Fruit fly (Drosophila melanogaster): ENCODE data around the gene Ugt303B1.

The Ugt303B1 gene

DNA sequence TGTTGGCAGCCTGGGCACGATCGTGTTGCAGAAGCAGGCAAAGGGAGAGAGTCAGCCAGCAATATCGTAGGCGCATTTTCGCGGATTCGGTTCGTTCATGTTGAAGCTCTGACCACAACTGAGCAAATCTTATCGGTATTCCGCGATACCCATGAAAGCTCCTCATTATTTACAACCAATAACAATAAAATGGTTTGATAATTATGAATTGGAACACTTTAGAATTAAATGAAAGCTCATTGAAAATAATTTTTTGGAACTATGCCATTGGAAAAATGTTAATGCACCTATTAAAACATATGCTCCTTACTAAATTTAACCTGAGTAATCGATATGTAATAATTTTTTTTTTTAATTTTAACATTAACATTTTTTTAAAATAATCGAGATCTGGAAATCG, at the start of gene Ugt303B1:
Ugt303B1 (minus strand) TSS at position 101 of the 400 bp plus-strand sequence.
- TF ChIP-seq h (optimal IDR thresholded peaks at IDR 0.05) (no peak), Sin3A (optimal IDR thresholded peaks at IDR 0.05) (no peak), insv (optimal IDR thresholded peaks at IDR 0.05) (no peak), Myc (optimal IDR thresholded peaks at IDR 0.05) (no peak), psq (optimal IDR thresholded peaks at IDR 0.05) (no peak)

DNA sequence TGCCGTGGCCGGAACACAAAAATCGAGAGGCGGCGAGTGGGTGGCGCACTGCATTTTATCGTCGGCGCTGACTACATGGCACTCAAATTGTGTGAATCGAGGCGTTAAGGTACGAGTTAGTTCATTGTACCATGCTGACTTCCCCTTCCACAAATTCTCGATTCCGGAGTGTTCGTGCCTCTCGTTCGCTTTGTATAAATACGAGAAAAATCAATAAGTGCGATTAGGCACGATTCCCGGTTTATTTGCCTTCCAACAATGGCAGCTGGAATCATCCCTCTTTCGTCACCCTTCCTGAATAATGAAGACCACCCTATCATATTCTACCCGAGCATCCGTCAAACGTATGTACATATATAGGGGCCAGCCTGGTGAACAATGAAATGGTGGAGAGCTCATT, 40.1 kb upstream of the Ugt303B1 start:
- no peak for TF ChIP-seq psq (optimal IDR thresholded peaks at IDR 0.05)
- TF ChIP-seq h (optimal IDR thresholded peaks at IDR 0.05): no peak
- TF ChIP-seq Sin3A (optimal IDR thresholded peaks at IDR 0.05): no peak
- TF ChIP-seq Myc (optimal IDR thresholded peaks at IDR 0.05): no peak
- TF ChIP-seq ttk (optimal IDR thresholded peaks at IDR 0.05): no peak
- TF ChIP-seq insv (optimal IDR thresholded peaks at IDR 0.05): no peak

- TF ChIP-seq Myc (optimal IDR thresholded peaks at IDR 0.05): no peak
- TF ChIP-seq h (optimal IDR thresholded peaks at IDR 0.05): no peak
- no peak for TF ChIP-seq insv (optimal IDR thresholded peaks at IDR 0.05)
- no peak for TF ChIP-seq Sin3A (optimal IDR thresholded peaks at IDR 0.05)
- TF ChIP-seq psq (optimal IDR thresholded peaks at IDR 0.05): no peak
- TF ChIP-seq ttk (optimal IDR thresholded peaks at IDR 0.05): no peak
These were observed 32.7 kb upstream of the Ugt303B1 start for dm6 chr3R:23569195-23569594.

dm6 chr3R:23557244-23557643, 20.7 kb upstream of the Ugt303B1 start, which contains the start of gene beat-IV:
Gene beat-IV (plus strand): TSS chr3R:23557412.
- TF ChIP-seq h (optimal IDR thresholded peaks at IDR 0.05) (no peak), Sin3A (optimal IDR thresholded peaks at IDR 0.05) (no peak), insv (optimal IDR thresholded peaks at IDR 0.05) (no peak), ttk (optimal IDR thresholded peaks at IDR 0.05) (no peak), Myc (optimal IDR thresholded peaks at IDR 0.05) (no peak), psq (optimal IDR thresholded peaks at IDR 0.05) (no peak)

dm6 chr3R:23556843-23557242, 20.3 kb upstream of the Ugt303B1 start, which contains the start of gene CG10164:
Gene CG10164 (minus strand): TSS chr3R:23556943.
- TF ChIP-seq h (optimal IDR thresholded peaks at IDR 0.05): no peak
- no peak for TF ChIP-seq psq (optimal IDR thresholded peaks at IDR 0.05)
- TF ChIP-seq ttk (optimal IDR thresholded peaks at IDR 0.05): no peak

dm6 chr3R:23538719-23539145, 2.2 kb upstream of the Ugt303B1 start, which contains the start of gene Ugt303B2:
Gene Ugt303B2 (minus strand): TSS chr3R:23538908.
- TF ChIP-seq ttk (optimal IDR thresholded peaks at IDR 0.05) (no peak), psq (optimal IDR thresholded peaks at IDR 0.05) (no peak), h (optimal IDR thresholded peaks at IDR 0.05) (no peak), Myc (optimal IDR thresholded peaks at IDR 0.05) (no peak), Sin3A (optimal IDR thresholded peaks at IDR 0.05) (no peak), insv (optimal IDR thresholded peaks at IDR 0.05) (no peak)

- TF ChIP-seq psq (optimal IDR thresholded peaks at IDR 0.05) (no peak), ttk (optimal IDR thresholded peaks at IDR 0.05) (no peak), Myc (optimal IDR thresholded peaks at IDR 0.05) (no peak), Sin3A (optimal IDR thresholded peaks at IDR 0.05) (no peak), h (optimal IDR thresholded peaks at IDR 0.05) (no peak), insv (optimal IDR thresholded peaks at IDR 0.05) (no peak)
These were observed 1.9 kb downstream of the Ugt303B1 start, which contains the start of gene Ugt303B3 for dm6 chr3R:23534609-23535008. Gene Ugt303B3 (minus strand): TSS chr3R:23534767.

DNA sequence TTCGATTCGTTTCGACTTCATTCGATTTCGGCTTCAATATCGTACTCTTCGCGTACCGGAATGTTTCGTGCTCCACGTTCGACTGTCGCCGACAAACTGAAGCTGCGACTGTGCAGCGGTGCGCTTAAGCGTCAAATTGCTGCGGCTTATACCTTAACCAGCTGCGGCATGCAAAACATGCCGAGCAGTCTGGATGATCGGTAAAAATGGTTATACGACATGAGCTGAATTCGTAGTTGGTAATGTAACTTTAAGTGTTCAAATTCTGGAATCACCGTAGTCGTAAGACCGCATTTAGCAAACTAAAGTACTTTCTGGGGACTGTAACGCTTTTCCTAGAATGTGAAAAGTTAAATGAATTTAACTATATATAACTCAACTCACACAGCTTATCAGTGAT, 5.6 kb downstream of the Ugt303B1 start, which contains the start of gene CG10175:
CG10175 (minus strand) TSS at position 101 of the 400 bp plus-strand sequence.
- no peak for TF ChIP-seq Sin3A (optimal IDR thresholded peaks at IDR 0.05)
- TF ChIP-seq ttk (optimal IDR thresholded peaks at IDR 0.05): no peak
- no peak for TF ChIP-seq h (optimal IDR thresholded peaks at IDR 0.05)
- no peak for TF ChIP-seq insv (optimal IDR thresholded peaks at IDR 0.05)
- no peak for TF ChIP-seq psq (optimal IDR thresholded peaks at IDR 0.05)
- TF ChIP-seq Myc (optimal IDR thresholded peaks at IDR 0.05): no peak

dm6 chr3R:23527396-23527795, 9.1 kb downstream of the Ugt303B1 start:
- TF ChIP-seq Sin3A (optimal IDR thresholded peaks at IDR 0.05) (no peak), h (optimal IDR thresholded peaks at IDR 0.05) (no peak), ttk (optimal IDR thresholded peaks at IDR 0.05) (no peak), insv (optimal IDR thresholded peaks at IDR 0.05) (no peak), psq (optimal IDR thresholded peaks at IDR 0.05) (no peak), Myc (optimal IDR thresholded peaks at IDR 0.05) (no peak)

DNA sequence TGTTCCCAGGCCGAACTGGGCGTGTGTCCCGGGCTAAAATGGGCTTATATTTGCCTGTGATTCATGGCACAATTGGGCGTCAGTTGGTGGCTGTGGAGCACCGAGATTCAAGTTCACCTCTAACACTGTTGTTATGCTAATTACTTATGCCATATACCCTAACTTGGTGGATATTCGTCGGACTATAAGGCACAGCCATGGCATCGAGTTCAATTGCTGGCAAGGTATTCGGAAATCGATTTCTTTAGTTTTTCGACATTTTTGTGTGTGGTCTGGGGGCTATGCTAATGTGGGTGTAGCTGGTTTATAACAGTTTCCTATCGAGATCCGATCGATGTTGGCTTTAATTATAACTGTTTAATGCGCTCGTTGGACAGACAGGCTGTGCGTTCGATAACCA, 10.4 kb downstream of the Ugt303B1 start:
- TF ChIP-seq Sin3A (optimal IDR thresholded peaks at IDR 0.05) (no peak), insv (optimal IDR thresholded peaks at IDR 0.05) (no peak), h (optimal IDR thresholded peaks at IDR 0.05) (no peak), ttk (optimal IDR thresholded peaks at IDR 0.05) (no peak), psq (optimal IDR thresholded peaks at IDR 0.05) (no peak), Myc (optimal IDR thresholded peaks at IDR 0.05) (no peak)

dm6 chr3R:23522296-23522695, 14.2 kb downstream of the Ugt303B1 start:
- no peak for TF ChIP-seq insv (optimal IDR thresholded peaks at IDR 0.05)
- TF ChIP-seq Myc (optimal IDR thresholded peaks at IDR 0.05): no peak
- TF ChIP-seq h (optimal IDR thresholded peaks at IDR 0.05): no peak
- TF ChIP-seq ttk (optimal IDR thresholded peaks at IDR 0.05): no peak
- no peak for TF ChIP-seq Sin3A (optimal IDR thresholded peaks at IDR 0.05)
- no peak for TF ChIP-seq psq (optimal IDR thresholded peaks at IDR 0.05)

DNA sequence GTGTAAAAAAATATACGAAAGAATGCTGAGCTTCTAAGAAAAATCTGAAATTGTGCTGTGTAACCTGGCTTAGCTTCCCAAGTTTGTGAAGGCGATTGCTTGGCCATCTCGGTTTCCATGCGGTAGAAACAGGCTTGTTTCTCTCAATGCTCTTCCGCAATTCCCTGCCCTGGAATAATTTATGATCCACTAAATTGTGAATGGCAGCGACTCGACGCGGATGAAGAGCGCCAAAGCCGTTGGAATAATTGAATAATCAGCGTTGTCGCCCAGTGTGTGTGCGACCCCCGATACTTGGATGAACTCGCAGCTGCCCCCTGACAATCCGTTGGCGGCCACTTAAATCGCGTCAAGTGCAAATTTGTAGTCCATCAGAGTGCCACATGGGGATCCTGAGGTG, 15.0 kb downstream of the Ugt303B1 start, which contains the start of gene CG10177:
CG10177 (minus strand) TSS at position 101 of the 400 bp plus-strand sequence.
- TF ChIP-seq h (optimal IDR thresholded peaks at IDR 0.05) (no peak), Myc (optimal IDR thresholded peaks at IDR 0.05) (no peak), psq (optimal IDR thresholded peaks at IDR 0.05) (no peak), insv (optimal IDR thresholded peaks at IDR 0.05) (no peak), ttk (optimal IDR thresholded peaks at IDR 0.05) (no peak), Sin3A (optimal IDR thresholded peaks at IDR 0.05) (no peak)

Data from Kc167 (cell line).